Worm (Caenorhabditis elegans): ENCODE results near the gene Y69H2.17.

DNA sequence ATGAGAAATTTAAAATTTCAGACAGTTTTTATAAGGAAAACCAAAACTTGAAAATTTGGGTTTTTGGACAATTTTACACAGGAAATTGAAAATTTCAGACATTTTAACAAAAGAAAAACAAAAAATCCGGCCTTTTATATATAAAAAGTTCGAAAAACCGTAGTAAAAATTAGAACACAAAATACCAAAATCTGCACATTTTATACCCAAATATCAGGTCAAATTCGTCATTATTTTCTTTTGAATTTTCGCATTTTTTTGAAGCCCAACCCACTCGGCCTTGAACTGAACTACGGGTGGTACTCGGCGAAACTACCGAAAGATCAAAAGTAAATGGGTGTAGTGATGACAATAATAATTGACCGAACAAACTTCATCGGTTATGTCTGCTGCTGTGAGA lies 17.6 kb upstream of the Y69H2.17 start:
- TF ChIP-seq unc-55 (GFP tag; optimal IDR thresholded peaks at IDR 0.05) (no peak), nfya-1 (tag; optimal IDR thresholded peaks at IDR 0.05) (no peak), rnt-1 (tag; optimal IDR thresholded peaks at IDR 0.05) (no peak), hlh-30 (tag; optimal IDR thresholded peaks at IDR 0.05; ENCODE audit: insufficient read depth) (no peak), tbx-2 (tag; optimal IDR thresholded peaks at IDR 0.05) (no peak), nhr-11 (tag; optimal IDR thresholded peaks at IDR 0.05) (no peak), lin-11 (tag; optimal IDR thresholded peaks at IDR 0.05) (no peak), elt-4 (tag; optimal IDR thresholded peaks at IDR 0.05) (no peak), unc-86 (tag; optimal IDR thresholded peaks at IDR 0.05) (no peak)

All from whole organism, late embryonic.